Fruit fly (Drosophila melanogaster): ENCODE measurements around the gene CG34174.

dm6 chr2L:2177969-2178809 is 35.9 kb upstream of the CG34174 start, which contains the start of gene aop:
- TF ChIP-seq fru (GFP tag; optimal IDR thresholded peaks at IDR 0.05) (peak; percentile 11), CG32264 (GFP tag; optimal IDR thresholded peaks at IDR 0.05) (no peak), woc (GFP tag; optimal IDR thresholded peaks at IDR 0.05) (no peak), Hr78 (GFP tag; optimal IDR thresholded peaks at IDR 0.05) (no peak)
